Fruit fly (Drosophila melanogaster) S2 (cell line): Measurements from ENCODE around the gene gskt.
A peak's percentile ranks its signal among the peaks of the same experiment; 100 is the strongest.

Experiments used
- CG8478 ChIP-seq: fragments of >200 bp; optimal IDR thresholded peaks from 2 replicates; lab custom pipeline; 2018
- CTCF ChIP-seq, 2 experiments: fragments of >200 bp; optimal IDR thresholded peaks; 2 replicates each; lab custom pipeline; 2018

The gskt gene

DNA sequence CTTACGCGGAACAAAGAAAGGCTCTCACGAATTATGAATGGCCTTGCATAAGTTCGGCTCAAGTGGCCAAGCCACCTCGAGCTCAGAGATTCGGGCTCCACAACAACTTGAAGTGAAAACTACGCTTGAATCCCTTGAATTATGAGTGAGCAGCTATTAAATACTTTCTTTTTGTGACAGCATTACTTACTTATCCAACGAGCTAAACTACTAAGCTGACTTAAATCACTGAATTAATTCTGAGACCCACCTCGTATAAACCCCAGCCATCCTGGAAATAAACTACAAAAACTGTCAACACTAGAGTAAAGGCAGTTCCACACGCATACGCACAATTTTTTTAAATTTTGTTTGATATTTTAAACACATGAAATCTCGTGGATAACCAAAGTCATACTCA, at the start of gene gskt:
Gene gskt, plus strand, starts transcription at position 301 of the 400 bp plus-strand sequence.
- TF ChIP-seq CTCF (optimal IDR thresholded peaks at IDR 0.05; lab: Kevin White, UChicago) (no peak), CG8478 (lab: Kevin White, UChicago) (no peak)

DNA sequence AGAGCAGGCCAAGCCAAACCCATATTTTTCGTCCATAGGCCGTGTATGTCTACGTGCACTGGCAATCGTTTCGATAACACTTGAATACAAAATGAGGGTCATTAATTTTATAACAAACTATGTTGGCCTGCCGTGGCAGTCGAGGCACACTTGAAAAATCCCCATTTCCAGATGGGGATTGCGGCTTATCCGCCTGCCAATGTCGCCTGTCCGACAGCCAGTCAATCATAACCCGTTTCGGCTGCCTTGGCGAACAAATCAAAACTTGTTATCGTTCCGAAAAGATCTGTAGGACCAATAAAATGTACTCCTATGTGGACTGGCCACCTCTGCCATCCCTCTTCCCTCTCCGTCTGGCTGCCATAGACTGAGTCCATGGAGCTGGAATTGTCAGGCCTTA, 47.8 kb upstream of the gskt start:
- TF ChIP-seq CTCF (optimal IDR thresholded peaks at IDR 0.05; lab: Kevin White, UChicago), result no peak
- no peak for TF ChIP-seq CG8478 (lab: Kevin White, UChicago)

DNA sequence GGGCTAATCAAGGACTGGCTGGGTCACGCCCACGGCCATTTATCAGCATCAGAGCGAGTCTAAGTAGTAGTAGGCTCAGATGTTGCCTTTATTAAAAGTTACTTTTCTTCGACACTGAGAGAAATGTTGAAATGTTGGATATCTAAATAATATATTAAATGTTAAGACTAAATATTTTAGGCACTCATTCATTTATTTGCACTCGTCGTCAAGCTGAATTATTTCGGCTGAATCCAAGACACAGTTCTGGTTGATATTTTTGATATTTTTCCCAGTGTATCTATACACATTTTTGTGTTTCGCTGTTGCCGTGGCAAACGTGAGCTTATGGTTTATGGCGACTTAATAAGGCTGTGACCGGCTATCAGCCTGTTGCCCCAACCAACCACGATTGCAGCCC, 47.2 kb upstream of the gskt start:
- no peak for TF ChIP-seq CG8478 (lab: Kevin White, UChicago)
- no peak for TF ChIP-seq CTCF (optimal IDR thresholded peaks at IDR 0.05; lab: Kevin White, UChicago)

DNA sequence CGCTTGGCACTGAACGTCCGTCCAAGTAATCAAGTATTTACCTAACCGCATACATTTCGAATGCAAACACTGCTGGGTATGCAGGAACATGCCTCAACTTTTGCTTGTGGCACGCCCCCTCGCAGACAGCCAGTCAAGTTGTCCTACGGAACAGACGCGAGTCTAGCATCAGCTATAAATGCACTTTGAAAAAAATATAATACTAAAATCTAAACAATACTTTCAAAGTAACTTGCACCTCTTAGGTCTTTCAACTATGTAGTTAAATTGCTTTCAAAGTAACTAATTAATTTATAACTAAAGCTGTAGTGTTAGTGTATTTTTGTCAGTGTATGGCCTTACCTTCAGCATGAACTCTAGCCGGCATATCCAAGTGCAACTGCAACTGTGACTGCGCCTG, 42.4 kb upstream of the gskt start:
- TF ChIP-seq CTCF (optimal IDR thresholded peaks at IDR 0.05; lab: Kevin White, UChicago), result no peak
- no peak for TF ChIP-seq CG8478 (lab: Kevin White, UChicago)

DNA sequence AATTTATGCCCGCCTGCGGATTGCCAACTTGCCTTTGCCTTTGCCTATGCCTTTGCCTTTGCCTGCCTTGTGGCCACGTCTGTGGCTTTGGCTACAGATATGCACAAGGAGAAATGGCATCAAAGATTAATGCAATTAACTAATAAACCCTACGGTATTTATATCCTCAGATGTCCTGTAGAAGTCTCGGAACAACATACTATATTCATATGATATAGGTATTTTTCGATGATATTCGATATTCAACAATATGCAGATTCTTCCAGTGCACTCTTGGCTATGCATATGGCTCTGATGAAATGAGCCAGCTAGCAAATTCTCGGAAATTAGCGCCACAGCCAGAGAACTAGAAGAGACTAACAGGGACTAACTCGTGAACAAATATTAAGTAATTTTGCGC, 35.9 kb upstream of the gskt start:
- no peak for TF ChIP-seq CG8478 (lab: Kevin White, UChicago)

DNA sequence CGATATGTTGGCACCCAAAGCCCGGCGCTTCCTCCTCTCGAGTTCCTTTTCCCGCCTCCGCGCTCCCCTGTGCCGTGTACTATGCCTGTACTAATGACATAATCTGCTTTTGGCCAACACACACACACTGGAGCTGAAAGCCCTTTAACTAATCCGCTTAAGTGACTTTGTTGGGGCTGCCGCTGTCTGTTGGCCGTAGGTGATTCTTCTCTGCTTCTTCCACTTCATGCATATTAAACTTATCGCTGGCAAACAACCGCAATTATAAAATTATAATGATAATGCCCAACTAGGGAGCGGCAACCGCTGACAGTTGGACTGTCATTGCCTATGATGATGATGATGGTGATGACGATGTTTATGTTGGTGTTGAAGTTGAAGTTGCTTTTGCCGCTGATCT, 32.4 kb upstream of the gskt start:
- TF ChIP-seq CG8478 (lab: Kevin White, UChicago) (no peak), CTCF (optimal IDR thresholded peaks at IDR 0.05; lab: Kevin White, UChicago) (no peak)

DNA sequence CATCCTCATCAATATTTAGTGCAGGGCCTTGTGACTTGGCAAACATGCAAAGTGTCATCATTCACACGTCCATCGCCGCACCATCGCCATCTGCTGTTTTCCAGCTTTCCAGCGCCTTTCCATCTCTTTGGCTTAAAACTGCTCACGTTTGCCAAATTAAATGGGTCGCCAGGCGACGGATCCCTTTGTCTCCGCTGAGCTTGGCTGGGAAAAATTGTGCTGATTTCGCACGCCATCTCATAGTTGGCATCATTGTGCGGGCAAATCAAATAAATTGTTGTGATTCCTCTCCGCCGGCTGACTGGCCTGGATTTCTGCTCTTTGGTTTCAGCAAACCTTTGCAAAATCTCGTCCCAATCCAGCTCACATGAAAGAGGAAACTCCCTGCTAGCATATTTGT, 31.5 kb upstream of the gskt start:
- TF ChIP-seq CG8478 (lab: Kevin White, UChicago) (no peak), CTCF (optimal IDR thresholded peaks at IDR 0.05; lab: Kevin White, UChicago) (no peak)

DNA sequence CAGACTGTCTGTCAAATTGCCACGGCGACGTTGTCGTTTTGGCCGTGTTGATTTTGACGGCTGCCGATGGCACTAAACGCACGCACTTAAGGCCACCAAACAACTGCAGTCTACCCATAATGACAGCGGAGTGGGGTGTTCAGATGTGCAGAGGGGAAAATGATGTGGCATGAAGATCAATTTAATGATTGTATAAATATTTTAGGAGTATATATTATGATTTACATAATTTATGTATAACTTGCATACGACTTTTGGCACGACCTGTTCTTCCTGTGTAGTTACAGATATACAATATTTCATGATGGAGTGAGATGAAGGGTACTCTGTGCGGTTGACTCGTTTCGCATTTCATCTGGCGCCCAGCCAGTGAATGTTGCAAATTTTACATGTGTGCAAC, 29.7 kb upstream of the gskt start:
- TF ChIP-seq CTCF (optimal IDR thresholded peaks at IDR 0.05; lab: Kevin White, UChicago) (no peak), CG8478 (lab: Kevin White, UChicago) (no peak)

DNA sequence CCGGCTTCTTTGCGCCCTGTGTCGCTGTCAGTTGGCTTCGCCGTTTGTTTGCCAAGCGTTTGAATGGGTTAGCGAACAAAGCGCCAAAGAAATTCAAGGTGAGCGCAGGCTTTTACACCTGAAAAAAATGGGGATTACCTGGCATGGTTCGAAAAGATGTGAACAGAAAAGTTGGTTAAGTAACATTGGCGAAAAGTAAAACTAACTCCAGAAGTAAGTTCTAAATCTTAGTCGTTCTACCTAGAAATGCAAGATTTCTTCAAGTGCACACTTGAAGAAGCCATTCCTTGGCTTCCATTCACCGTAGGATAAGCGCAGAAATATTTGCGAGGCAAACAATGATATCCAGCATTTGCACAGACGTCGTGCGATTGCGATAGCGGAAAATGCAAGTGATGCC, 26.6 kb upstream of the gskt start:
- TF ChIP-seq CTCF (optimal IDR thresholded peaks at IDR 0.05; lab: Kevin White, UChicago), result no peak
- no peak for TF ChIP-seq CG8478 (lab: Kevin White, UChicago)

DNA sequence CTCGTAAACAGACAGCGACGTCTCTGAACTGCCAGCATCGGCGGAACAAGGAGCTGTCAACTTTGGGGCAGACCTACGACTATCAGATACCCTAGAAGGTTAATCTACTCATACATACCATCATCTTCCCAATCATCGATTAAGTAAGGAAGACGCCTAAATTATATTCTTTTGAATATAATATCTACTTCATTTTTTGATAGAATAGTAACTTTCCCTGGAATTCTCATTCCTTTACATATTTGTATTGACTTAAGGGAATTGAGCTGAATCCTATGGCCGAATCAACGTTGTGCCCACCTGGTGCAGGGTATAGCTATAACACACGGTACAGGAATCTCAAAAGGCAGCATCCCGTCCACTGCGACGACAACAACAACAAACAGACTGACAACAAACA, 25.6 kb upstream of the gskt start:
- TF ChIP-seq CTCF (optimal IDR thresholded peaks at IDR 0.05; lab: Kevin White, UChicago) (no peak), CG8478 (lab: Kevin White, UChicago) (no peak)

DNA sequence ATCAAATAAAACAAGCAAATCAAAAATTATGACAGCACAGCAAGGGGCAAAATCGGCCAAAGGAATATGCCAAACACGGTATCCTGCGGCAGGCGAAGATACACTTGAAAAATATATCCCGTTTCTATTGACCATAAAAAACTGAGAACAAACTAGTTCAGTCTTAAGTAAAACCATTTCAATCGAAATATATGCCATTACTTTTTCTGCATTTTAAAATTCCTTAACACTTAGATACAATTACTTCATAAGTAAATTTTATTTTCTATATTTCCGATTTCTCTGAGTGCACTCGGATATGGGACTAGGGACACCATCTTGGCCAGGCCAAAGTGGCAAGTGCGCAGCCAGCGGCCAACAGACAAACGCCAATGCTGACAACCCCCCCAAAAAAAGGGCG, 8.6 kb upstream of the gskt start:
- no peak for TF ChIP-seq CG8478 (lab: Kevin White, UChicago)
- no peak for TF ChIP-seq CTCF (optimal IDR thresholded peaks at IDR 0.05; lab: Kevin White, UChicago)

DNA sequence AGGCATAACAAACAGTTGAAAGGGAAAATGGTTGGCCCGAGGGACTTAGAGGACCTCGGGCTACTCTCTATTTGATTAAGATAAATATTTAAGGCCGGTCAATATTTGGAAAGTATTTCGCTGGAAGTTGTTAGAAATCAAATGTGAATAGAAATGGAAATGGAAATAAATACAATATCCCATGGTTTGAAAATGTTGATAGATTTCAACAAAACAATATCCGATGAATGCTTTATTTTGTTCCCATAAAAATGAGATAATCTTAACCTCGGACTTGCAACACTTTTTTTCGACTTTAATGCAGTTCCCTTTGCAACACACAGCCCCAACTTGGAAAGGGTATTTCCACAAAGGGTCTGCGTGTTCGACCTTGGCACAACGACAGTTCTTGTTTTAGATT, 3.2 kb upstream of the gskt start:
- no peak for TF ChIP-seq CTCF (optimal IDR thresholded peaks at IDR 0.05; lab: Kevin White, UChicago)
- no peak for TF ChIP-seq CG8478 (lab: Kevin White, UChicago)

DNA sequence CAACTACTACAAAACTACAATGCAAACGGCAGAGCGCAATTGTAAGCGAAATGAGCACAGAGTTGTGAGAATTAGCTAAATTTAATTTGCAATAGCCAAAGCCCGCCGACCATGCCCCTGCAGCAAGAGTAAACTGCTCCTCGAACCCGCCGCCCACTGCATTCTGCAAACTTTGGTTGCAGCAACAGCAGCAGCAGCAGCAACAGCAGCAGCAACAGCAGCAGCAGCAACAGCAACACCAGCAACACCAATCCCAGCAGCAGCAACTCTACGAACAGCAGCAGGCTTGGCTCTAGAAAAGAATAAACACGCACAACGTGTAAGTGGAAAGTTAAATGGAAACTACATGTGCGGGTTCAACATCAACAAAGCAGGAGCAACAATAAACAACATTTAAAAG, 2.0 kb upstream of the gskt start:
- no peak for TF ChIP-seq CTCF (optimal IDR thresholded peaks at IDR 0.05; lab: Kevin White, UChicago)
- TF ChIP-seq CG8478 (lab: Kevin White, UChicago), result no peak

DNA sequence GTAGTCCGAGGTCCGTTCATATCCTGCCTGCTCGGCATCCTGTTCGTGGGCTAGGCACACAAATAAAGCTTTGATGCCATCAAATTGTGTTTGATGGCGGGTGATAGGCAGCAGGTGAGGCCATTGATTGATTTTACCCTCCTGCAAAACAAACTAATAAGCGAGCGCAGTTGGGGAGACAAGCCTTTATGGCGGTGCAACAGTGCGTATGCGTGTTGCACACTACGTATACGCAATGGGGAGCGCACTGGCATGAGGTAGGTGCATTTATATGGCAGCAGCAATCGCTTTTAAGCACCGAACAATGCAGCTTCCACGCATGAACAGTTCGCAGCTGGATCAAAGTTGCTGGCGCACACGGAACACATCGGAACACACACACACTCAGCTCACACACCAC, 8.3 kb downstream of the gskt start:
- TF ChIP-seq CG8478 (lab: Kevin White, UChicago) (no peak), CTCF (optimal IDR thresholded peaks at IDR 0.05; lab: Kevin White, UChicago) (no peak)

DNA sequence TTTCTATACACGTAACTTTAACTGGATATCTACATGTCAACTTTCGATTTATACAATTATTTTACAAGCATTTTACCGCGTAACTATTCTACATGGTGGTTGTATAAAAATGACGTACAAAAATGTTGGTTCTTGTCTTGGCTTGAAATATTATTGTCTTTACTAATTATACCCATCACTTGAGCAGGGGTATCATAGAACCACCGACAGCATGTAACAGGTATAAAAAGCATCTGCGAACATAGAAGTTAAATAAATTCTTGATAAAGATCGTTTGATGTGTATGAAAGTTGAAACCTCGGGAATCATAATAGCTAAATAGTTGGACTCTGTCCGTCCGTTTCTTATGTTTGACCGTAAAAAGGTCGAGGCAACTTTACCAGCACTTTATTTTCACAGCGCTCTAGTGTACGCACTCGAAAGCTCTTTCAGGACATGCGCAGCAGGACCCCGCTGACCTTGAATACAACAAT, 9.0 kb downstream of the gskt start:
- TF ChIP-seq CG8478 (lab: Kevin White, UChicago) (no peak), CTCF (optimal IDR thresholded peaks at IDR 0.05; lab: Kevin White, UChicago) (peak; percentile 36 to 68)

DNA sequence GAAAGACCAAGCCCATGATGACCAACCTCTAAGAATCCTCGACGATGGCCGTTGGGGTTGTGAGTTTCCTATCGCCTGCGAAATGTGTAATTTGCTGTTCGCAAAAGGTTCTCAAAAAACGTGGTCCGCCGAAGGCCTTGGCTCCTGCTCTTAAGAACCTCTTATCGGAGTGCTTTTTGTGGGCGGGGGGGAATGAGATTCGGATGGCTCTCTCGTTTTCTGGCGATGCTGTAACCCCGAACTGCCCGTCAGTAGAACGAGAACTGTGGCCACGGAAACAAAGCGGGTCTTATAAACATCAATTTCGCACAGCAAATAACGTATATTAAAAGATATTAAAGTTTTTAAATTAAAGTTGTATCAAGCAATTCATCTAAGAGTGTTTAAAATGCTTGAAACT, 9.6 kb downstream of the gskt start, which contains the start of gene CG1607:
Gene CG1607, plus strand, starts transcription at position 249 of the 400 bp plus-strand sequence.
- TF ChIP-seq CG8478 (lab: Kevin White, UChicago), result no peak
- TF ChIP-seq CTCF (optimal IDR thresholded peaks at IDR 0.05; lab: Kevin White, UChicago), result no peak

DNA sequence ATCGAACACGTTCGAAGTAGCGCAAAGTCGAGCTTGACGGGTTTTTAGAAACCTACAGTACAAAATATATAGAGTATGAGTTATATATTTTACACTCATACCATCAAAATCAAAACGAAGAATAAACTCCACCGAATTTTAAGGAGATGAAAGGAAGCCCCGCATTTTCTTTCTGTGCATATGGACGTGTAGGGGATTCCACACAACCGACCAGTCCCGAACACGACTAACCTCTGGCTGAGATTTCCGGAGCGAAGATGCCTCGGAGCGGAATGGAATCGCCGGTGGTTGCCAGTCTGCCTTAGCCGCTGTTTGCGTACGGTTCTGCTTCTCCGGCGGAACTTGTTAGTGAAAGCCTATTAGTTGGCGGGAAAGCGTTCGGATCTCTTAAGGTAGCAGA, 11.9 kb downstream of the gskt start:
- TF ChIP-seq CTCF (optimal IDR thresholded peaks at IDR 0.05; lab: Kevin White, UChicago) (no peak), CG8478 (lab: Kevin White, UChicago) (no peak)
